Worm (Caenorhabditis elegans) whole organism, late embryonic: ENCODE results near the gene F57F5.3.

Source experiments
- ceh-18 ChIP-seq: sonication (generic microtip); optimal IDR thresholded peaks from 2 replicates; lab custom pipeline; 2016; ENCODE audit warnings: missing genetic modification characterization, missing compliant biosample characterization
- ceh-24 ChIP-seq: sonication (generic microtip); optimal IDR thresholded peaks from 2 replicates; lab custom pipeline; 2016; ENCODE audit warnings: mild to moderate bottlenecking, missing genetic modification characterization, missing compliant biosample characterization
- ceh-6 ChIP-seq: fragments of 200-800 bp; sonication (Bioruptor generic); optimal IDR thresholded peaks from 2 replicates; lab custom pipeline; 2018; ENCODE audit warnings: mild to moderate bottlenecking, missing genetic modification characterization, missing compliant biosample characterization
- elt-2 ChIP-seq: sonication (generic microtip); optimal IDR thresholded peaks from 2 replicates; lab custom pipeline; 2016; ENCODE audit warnings: missing genetic modification reagents, missing genetic modification characterization, missing compliant biosample characterization

- no peak for TF ChIP-seq ceh-18 (tag; lab: Kevin White, UChicago)
- no peak for TF ChIP-seq ceh-6 (GFP tag; lab: Kevin White, UChicago)
- TF ChIP-seq ceh-24 (tag; lab: Kevin White, UChicago), result no peak
- TF ChIP-seq elt-2 (tag; lab: Kevin White, UChicago), result no peak
Observed at ce11 chrV:12028151-12028550, 21.8 kb upstream of the F57F5.3 start.
